Fruit fly (Drosophila melanogaster): ENCODE data around the gene Zcchc7.

Gene Zcchc7

dm6 chr3L:16818063-16818462, 27.1 kb upstream of the Zcchc7 start (continued):
- TF ChIP-seq nom (GFP tag; optimal IDR thresholded peaks at IDR 0.05), result peak; percentile 93
- no peak for TF ChIP-seq jigr1 (GFP tag; IDR thresholded peaks at IDR 0.05)
- peak; percentile 9 for TF ChIP-seq CG2712 (tag; optimal IDR thresholded peaks at IDR 0.05)
- TF ChIP-seq CG6689 (GFP tag; IDR thresholded peaks at IDR 0.05), result 0 out of 2 replicates have a peak, but pooled peaks have one; percentile 21
- no peak for TF ChIP-seq CG15479 (GFP tag; optimal IDR thresholded peaks at IDR 0.05)

dm6 chr3L:16824725-16825124, 20.5 kb upstream of the Zcchc7 start:
- TF ChIP-seq ase (GFP tag; IDR thresholded peaks at IDR 0.05) (peak; percentile 7; the same call in 1 of the 3 replicates), NC2α (GFP tag; optimal IDR thresholded peaks at IDR 0.05) (no peak), CG12769 (tag; optimal IDR thresholded peaks at IDR 0.05) (peak; percentile 69), zfh2 (GFP tag; optimal IDR thresholded peaks at IDR 0.05) (no peak), crp (GFP tag; optimal IDR thresholded peaks at IDR 0.05) (peak in 1 of 2 experiments; percentile 27), zfh1 (GFP tag; IDR thresholded peaks at IDR 0.05) (no peak), CG18476 (GFP tag; optimal IDR thresholded peaks at IDR 0.05) (no peak), Doc3 (GFP tag; IDR thresholded peaks at IDR 0.05; ENCODE audit: partially characterized antibody) (no peak), nmo (GFP tag; optimal IDR thresholded peaks at IDR 0.05) (no peak), sr (GFP tag; IDR thresholded peaks at IDR 0.05) (peak; percentile 50; the same call in 1 of the 3 replicates), tin (GFP tag; optimal IDR thresholded peaks at IDR 0.05) (no peak), chinmo (GFP tag; IDR thresholded peaks at IDR 0.05; ENCODE audit: partially characterized antibody) (peak; percentile 85; the same call in 1 of the 4 replicates), Hr78 (GFP tag; optimal IDR thresholded peaks at IDR 0.05) (no peak), CG15073 (GFP tag; optimal IDR thresholded peaks at IDR 0.05) (no peak), Asciz (GFP tag; optimal IDR thresholded peaks at IDR 0.05) (no peak), Meics (GFP tag; optimal IDR thresholded peaks at IDR 0.05) (no peak), CG15269 (tag; optimal IDR thresholded peaks at IDR 0.05) (no peak), crol (GFP tag; IDR thresholded peaks at IDR 0.05) (peak; percentile 88), bowl (GFP tag; IDR thresholded peaks at IDR 0.05) (peak; percentile 20; the same call in 1 of the 2 replicates), CG12942 (GFP tag; optimal IDR thresholded peaks at IDR 0.05) (no peak), CG6175 (GFP tag; IDR thresholded peaks at IDR 0.05) (peak; percentile 52; the same call in 1 of the 3 replicates), prd (optimal IDR thresholded peaks at IDR 0.05) (no peak), prd (GFP tag; IDR thresholded peaks at IDR 0.05) (no peak), pan (optimal IDR thresholded peaks at IDR 0.05) (no peak), pan (GFP tag; optimal IDR thresholded peaks at IDR 0.05 in 1 of 2, IDR thresholded peaks at IDR 0.05 in 1 of 2) (peak in 1 of 2 experiments; percentile 16), CG7987 (GFP tag; optimal IDR thresholded peaks at IDR 0.05) (peak; percentile 90), CG7357 (GFP tag; IDR thresholded peaks at IDR 0.05) (0 out of 3 replicates have a peak, but pooled peaks have one; percentile 10), run (tag; optimal IDR thresholded peaks at IDR 0.05) (no peak), ATbp (GFP tag; optimal IDR thresholded peaks at IDR 0.05) (no peak), Neu2 (GFP tag; optimal IDR thresholded peaks at IDR 0.05; ENCODE audit: borderline replicate concordance) (no peak), CG10462 (GFP tag; optimal IDR thresholded peaks at IDR 0.05) (no peak), CG10267 (tag; optimal IDR thresholded peaks at IDR 0.05) (no peak), trh (GFP tag; optimal IDR thresholded peaks at IDR 0.05) (no peak), Atf-2 (GFP tag; optimal IDR thresholded peaks at IDR 0.05) (no peak), sd (tag; optimal IDR thresholded peaks at IDR 0.05) (no peak), ftz-f1 (GFP tag; optimal IDR thresholded peaks at IDR 0.05) (peak; percentile 21), CG4360 (GFP tag; IDR thresholded peaks at IDR 0.05) (peak; percentile 80), cg (GFP tag; optimal IDR thresholded peaks at IDR 0.05) (peak; percentile 41), Fer3 (tag; optimal IDR thresholded peaks at IDR 0.05) (no peak), tap (tag; optimal IDR thresholded peaks at IDR 0.05) (no peak), phol (tag; optimal IDR thresholded peaks at IDR 0.05) (no peak), pros (GFP tag; optimal IDR thresholded peaks at IDR 0.05) (peak; percentile 2), CG16815 (GFP tag; optimal IDR thresholded peaks at IDR 0.05) (no peak), CkIIα-i1 (GFP tag; IDR thresholded peaks at IDR 0.05) (no peak)

Measured in whole organism, embryonic.